Fruit fly (Drosophila melanogaster) whole organism, embryonic: Measurements from ENCODE around the gene RpS17.

Experiments
- ATbp ChIP-seq: fragments of 200-800 bp; sonication (Bioruptor generic); optimal IDR thresholded peaks from 2 replicates; lab custom pipeline; 2017; ENCODE audit warnings: missing biosample characterization, mild to moderate bottlenecking, missing genetic modification characterization, missing genetic modification reagents
- Abd-B ChIP-seq: fragments of 200-800 bp; sonication (Bioruptor generic); optimal IDR thresholded peaks from 2 replicates; lab custom pipeline; 2018; ENCODE audit warnings: missing biosample characterization, mild to moderate bottlenecking, missing genetic modification characterization, moderate library complexity
- Blimp-1 ChIP-seq: fragments of 200-800 bp; sonication (Bioruptor generic); optimal IDR thresholded peaks from 3 replicates; lab custom pipeline; 2018; ENCODE audit warnings: missing biosample characterization, missing genetic modification characterization, mild to moderate bottlenecking, moderate library complexity, missing genetic modification reagents
- CG10147 ChIP-seq: fragments of 200-800 bp; sonication (Bioruptor generic); optimal IDR thresholded peaks from 2 replicates; lab custom pipeline; 2019; ENCODE audit warnings: missing biosample characterization, mild to moderate bottlenecking, missing genetic modification characterization, moderate library complexity
- CG10267 ChIP-seq: fragments of 200-800 bp; sonication (Bioruptor generic); optimal IDR thresholded peaks from 2 replicates; lab custom pipeline; 2018; ENCODE audit warnings: missing biosample characterization, mild to moderate bottlenecking, missing genetic modification characterization, moderate library complexity
- CG10321 ChIP-seq: fragments of 200-800 bp; sonication (Bioruptor generic); IDR thresholded peaks from 2 replicates; pipeline ENCODE4 v1.3.6; 2022; ENCODE audit warnings: missing biosample characterization, missing genetic modification characterization
- CG11085 ChIP-seq: fragments of 200-800 bp; sonication (Bioruptor generic); IDR thresholded peaks from 2 replicates; pipeline ENCODE4 v1.3.6; 2022; ENCODE audit warnings: missing biosample characterization, missing genetic modification characterization
- CG11398 ChIP-seq: fragments of 200-800 bp; sonication (Bioruptor generic); optimal IDR thresholded peaks from 2 replicates; lab custom pipeline; 2016; ENCODE audit warnings: missing biosample characterization, missing genetic modification characterization
- CG11456 ChIP-seq: fragments of 200-800 bp; sonication (Bioruptor generic); IDR thresholded peaks from 3 replicates; pipeline ENCODE4 v1.3.6; 2022; ENCODE audit warnings: missing biosample characterization, missing genetic modification characterization
- CG12744 ChIP-seq: fragments of 200-800 bp; sonication (Bioruptor generic); optimal IDR thresholded peaks from 2 replicates; lab custom pipeline; 2016; ENCODE audit warnings: missing biosample characterization, missing genetic modification characterization
- CG13624 ChIP-seq: fragments of 200-800 bp; sonication (Bioruptor generic); optimal IDR thresholded peaks from 2 replicates; lab custom pipeline; 2016; ENCODE audit warnings: missing biosample characterization, missing genetic modification characterization
- CG14014 ChIP-seq: fragments of 200-800 bp; sonication (Bioruptor generic); IDR thresholded peaks from 2 replicates; pipeline ENCODE4 v1.3.6; 2022; ENCODE audit warnings: missing biosample characterization, missing genetic modification characterization
- CG15073 ChIP-seq: fragments of 200-800 bp; sonication (Bioruptor generic); optimal IDR thresholded peaks from 2 replicates; lab custom pipeline; 2016; ENCODE audit warnings: missing biosample characterization, missing genetic modification characterization
- CG17361 ChIP-seq: fragments of 200-800 bp; sonication (Bioruptor generic); IDR thresholded peaks from 3 replicates; pipeline ENCODE4 v1.3.6; 2022; ENCODE audit warnings: missing biosample characterization, missing genetic modification characterization
- CG3163 ChIP-seq: fragments of 200-800 bp; sonication (Bioruptor generic); optimal IDR thresholded peaks from 3 replicates; lab custom pipeline; 2016; ENCODE audit warnings: missing biosample characterization, missing genetic modification characterization
- CG7372 ChIP-seq: fragments of 200-800 bp; sonication (Bioruptor generic); IDR thresholded peaks from 2 replicates; pipeline ENCODE4 v1.3.6; 2022; ENCODE audit warnings: missing biosample characterization, missing genetic modification characterization
- CG9817 ChIP-seq: fragments of 200-800 bp; sonication (Bioruptor generic); optimal IDR thresholded peaks from 2 replicates; lab custom pipeline; 2018; ENCODE audit warnings: missing biosample characterization, mild to moderate bottlenecking, missing genetic modification characterization, moderate library complexity
- CkIIα-i1 ChIP-seq: fragments of 200-800 bp; sonication (Bioruptor generic); IDR thresholded peaks from 2 replicates; pipeline ENCODE4 v1.3.6; 2022; ENCODE audit warnings: missing biosample characterization, missing genetic modification characterization
- Dbx ChIP-seq: fragments of 200-800 bp; sonication (Bioruptor generic); IDR thresholded peaks from 3 replicates; pipeline ENCODE4 v1.3.6; 2022; ENCODE audit warnings: missing biosample characterization, missing genetic modification characterization
- Dip2 ChIP-seq: fragments of 200-800 bp; sonication (Bioruptor generic); IDR thresholded peaks from 2 replicates; pipeline ENCODE4 v1.3.6; 2022; ENCODE audit warnings: missing biosample characterization, missing genetic modification characterization
- HLH3B ChIP-seq: fragments of 200-800 bp; sonication (Bioruptor generic); IDR thresholded peaks from 2 replicates; pipeline ENCODE4 v1.3.6; 2022; ENCODE audit warnings: missing biosample characterization, missing genetic modification characterization
- Hr78 ChIP-seq, 2 experiments: fragments of 200-800 bp in 1 of 2; fragments of >200 bp in 1 of 2; sonication (Bioruptor generic) in 1 of 2; optimal IDR thresholded peaks; 2 replicates each; lab custom pipeline; 2017 to 2019; ENCODE audit warnings: missing biosample characterization in 2 of 2, missing genetic modification characterization in 2 of 2, mild to moderate bottlenecking in 1 of 2, moderate library complexity in 1 of 2
- Med ChIP-seq: fragments of 200-800 bp; sonication (Bioruptor generic); peaks from one replicate; lab custom pipeline; 2016; ENCODE audit warnings: missing biosample characterization, missing genetic modification characterization, mild to moderate bottlenecking, inconsistent platforms, moderate library complexity
- Meics ChIP-seq: fragments of 200-800 bp; sonication (Bioruptor generic); optimal IDR thresholded peaks from 2 replicates; lab custom pipeline; 2017; ENCODE audit warnings: missing biosample characterization, mild to moderate bottlenecking, missing genetic modification characterization
- NfI ChIP-seq: fragments of 200-800 bp; sonication (Bioruptor generic); optimal IDR thresholded peaks from 3 replicates; lab custom pipeline; 2018; ENCODE audit warnings: missing biosample characterization, mild to moderate bottlenecking, missing genetic modification characterization, moderate library complexity
- Spps ChIP-seq: fragments of 200-800 bp; sonication (Bioruptor generic); optimal IDR thresholded peaks from 2 replicates; lab custom pipeline; 2018; ENCODE audit warnings: missing biosample characterization, mild to moderate bottlenecking, missing genetic modification characterization
- Sry-δ ChIP-seq: fragments of 200-800 bp; sonication (Bioruptor generic); optimal IDR thresholded peaks from 2 replicates; lab custom pipeline; 2016; ENCODE audit warnings: missing biosample characterization, missing genetic modification characterization
- TFAM ChIP-seq: fragments of 200-800 bp; sonication (Bioruptor generic); optimal IDR thresholded peaks from 2 replicates; lab custom pipeline; 2017; ENCODE audit warnings: missing biosample characterization, missing genetic modification characterization, inconsistent platforms
- Tbp ChIP-seq: fragments of >200 bp; optimal IDR thresholded peaks from 2 replicates; lab custom pipeline; 2018; ENCODE audit warnings: missing biosample characterization, missing genetic modification characterization
- Trl ChIP-seq, 3 experiments: fragments of >200 bp in 2 of 3; fragments of 200-800 bp in 1 of 3; sonication (Bioruptor generic) in 1 of 3; optimal IDR thresholded peaks; 2 replicates in 1 of 3; 3 replicates in 2 of 3; lab custom pipeline; 2016 to 2017; ENCODE audit warnings: missing biosample characterization in 1 of 3, missing genetic modification characterization in 1 of 3
- YL-1 ChIP-seq: fragments of 200-800 bp; sonication (Bioruptor generic); optimal IDR thresholded peaks from 3 replicates; lab custom pipeline; 2017; ENCODE audit warnings: missing biosample characterization, mild to moderate bottlenecking, missing genetic modification characterization
- aop ChIP-seq: fragments of 200-800 bp; sonication (Bioruptor generic); IDR thresholded peaks from 2 replicates; pipeline ENCODE4 v1.3.6; 2022; ENCODE audit warnings: missing biosample characterization, missing genetic modification characterization
- cg ChIP-seq: fragments of 200-800 bp; sonication (Bioruptor generic); optimal IDR thresholded peaks from 3 replicates; lab custom pipeline; 2019; ENCODE audit warnings: missing biosample characterization, mild to moderate bottlenecking, missing genetic modification characterization, moderate library complexity
- emc ChIP-seq: fragments of 200-800 bp; sonication (Bioruptor generic); optimal IDR thresholded peaks from 2 replicates; lab custom pipeline; 2016; ENCODE audit warnings: missing biosample characterization, missing genetic modification characterization
- fd96Cb ChIP-seq: fragments of 200-800 bp; sonication (Bioruptor generic); optimal IDR thresholded peaks from 2 replicates; lab custom pipeline; 2018; ENCODE audit warnings: missing biosample characterization, mild to moderate bottlenecking, missing genetic modification characterization, moderate library complexity
- ken ChIP-seq: fragments of 200-800 bp; sonication (Bioruptor generic); IDR thresholded peaks from 3 replicates; pipeline ENCODE4 v1.3.6; 2022; ENCODE audit warnings: missing biosample characterization, missing genetic modification characterization
- nmo ChIP-seq: fragments of 200-800 bp; sonication (Bioruptor generic); optimal IDR thresholded peaks from 2 replicates; lab custom pipeline; 2018; ENCODE audit warnings: missing biosample characterization, mild to moderate bottlenecking, missing genetic modification characterization, moderate library complexity
- pfk ChIP-seq: fragments of 200-800 bp; sonication (Bioruptor generic); optimal IDR thresholded peaks from 2 replicates; lab custom pipeline; 2018; ENCODE audit warnings: missing biosample characterization, mild to moderate bottlenecking, missing genetic modification characterization, moderate library complexity
- phol ChIP-seq: fragments of 200-800 bp; sonication (Bioruptor generic); optimal IDR thresholded peaks from 3 replicates; lab custom pipeline; 2018; ENCODE audit warnings: missing biosample characterization, mild to moderate bottlenecking, missing genetic modification characterization, moderate library complexity
- prd ChIP-seq, 3 experiments: fragments of >200 bp in 2 of 3; fragments of 200-800 bp in 1 of 3; sonication (Bioruptor generic) in 1 of 3; optimal IDR thresholded peaks in 2 of 3; IDR thresholded peaks in 1 of 3; 2 replicates in 2 of 3; 3 replicates in 1 of 3; pipeline versions ENCODE4 v1.3.6 to Lab custom; 2017 to 2022; ENCODE audit warnings: missing biosample characterization in 1 of 3, missing genetic modification characterization in 1 of 3
- run ChIP-seq: fragments of 200-800 bp; sonication (Bioruptor generic); optimal IDR thresholded peaks from 3 replicates; lab custom pipeline; 2018; ENCODE audit warnings: missing biosample characterization, mild to moderate bottlenecking, missing genetic modification characterization
- sd ChIP-seq: fragments of 200-800 bp; sonication (Bioruptor generic); optimal IDR thresholded peaks from 3 replicates; lab custom pipeline; 2018; ENCODE audit warnings: missing biosample characterization, mild to moderate bottlenecking, missing genetic modification characterization, moderate library complexity
- stc ChIP-seq: fragments of 200-800 bp; sonication (Bioruptor generic); IDR thresholded peaks from 2 replicates; pipeline ENCODE4 v1.3.6; 2022; ENCODE audit warnings: missing biosample characterization, missing genetic modification characterization
- tna ChIP-seq: fragments of 200-800 bp; sonication (Bioruptor generic); IDR thresholded peaks from 2 replicates; pipeline ENCODE4 v1.3.6; 2022; ENCODE audit warnings: missing biosample characterization, missing genetic modification characterization; ENCODE audit not compliant: partially characterized antibody
- unpg ChIP-seq: fragments of 200-800 bp; sonication (Bioruptor generic); optimal IDR thresholded peaks from 3 replicates; lab custom pipeline; 2018; ENCODE audit warnings: missing biosample characterization, mild to moderate bottlenecking, missing genetic modification characterization, moderate library complexity
- vnd ChIP-seq: fragments of 200-800 bp; sonication (Bioruptor generic); IDR thresholded peaks from 3 replicates; pipeline ENCODE4 v1.3.6; 2022; ENCODE audit warnings: missing biosample characterization, missing genetic modification characterization; ENCODE audit not compliant: partially characterized antibody
- zf30C ChIP-seq: fragments of 200-800 bp; sonication (Bioruptor generic); optimal IDR thresholded peaks from 3 replicates; lab custom pipeline; 2018; ENCODE audit warnings: missing biosample characterization, mild to moderate bottlenecking, missing genetic modification characterization

The RpS17 gene

dm6 chr3L:9420054-9420818, 9.4 kb downstream of the RpS17 start (continued):
- TF ChIP-seq CG11085 (GFP tag; lab: Robert Waterston, UW) (peak; percentile 17; the same call in 1 of the 2 replicates), CG15073 (GFP tag; lab: Kevin White, UChicago) (no peak), CG12744 (GFP tag; lab: Kevin White, UChicago) (peak; percentile 4), NfI (peak; percentile 51), CG9817 (tag; lab: Kevin White, UChicago) (peak; percentile 15), Sry-δ (GFP tag; lab: Kevin White, UChicago) (no peak), stc (peak; percentile 54; the same call in 1 of the 2 replicates), CG10321 (GFP tag; lab: Robert Waterston, UW) (no peak), Spps (tag; lab: Kevin White, UChicago) (no peak), vnd (GFP tag; lab: Robert Waterston, UW) (no peak), zf30C (GFP tag; lab: Kevin White, UChicago) (no peak), ATbp (GFP tag; lab: Kevin White, UChicago) (peak; percentile 64), CG10267 (tag; lab: Kevin White, UChicago) (peak; percentile 4), phol (tag; lab: Kevin White, UChicago) (peak; percentile 41), Dip2 (GFP tag; lab: Robert Waterston, UW) (no peak), YL-1 (GFP tag; lab: Kevin White, UChicago) (no peak), CG11456 (GFP tag; lab: Robert Waterston, UW) (0 out of 3 replicates have a peak, but pooled peaks have one; percentile 24), Meics (GFP tag; lab: Kevin White, UChicago) (peak; percentile 30), Tbp (GFP tag; lab: Kevin White, UChicago) (no peak), Dbx (GFP tag; lab: Robert Waterston, UW) (0 out of 3 replicates have a peak, but pooled peaks have one; percentile 32), CG3163 (GFP tag; lab: Kevin White, UChicago) (no peak), Trl (optimal IDR thresholded peaks at IDR 0.05; lab: Kevin White, UChicago) (peak in 1 of 2 experiments; percentile 1), Trl (GFP tag; optimal IDR thresholded peaks at IDR 0.05; lab: Kevin White, UChicago) (no peak), CG10147 (GFP tag; lab: Kevin White, UChicago) (peak; percentile 49), CkIIα-i1 (GFP tag; lab: Robert Waterston, UW) (no peak), sd (no peak), run (tag; lab: Kevin White, UChicago) (peak; percentile 51), Med (GFP tag; lab: Kevin White, UChicago) (peak; percentile 81), CG17361 (GFP tag; lab: Robert Waterston, UW) (0 out of 3 replicates have a peak, but pooled peaks have one; percentile 26), tna (no peak), Blimp-1 (peak; percentile 49), unpg (GFP tag; lab: Kevin White, UChicago) (peak; percentile 62), CG7372 (GFP tag; lab: Robert Waterston, UW) (no peak), TFAM (GFP tag; lab: Kevin White, UChicago) (no peak), emc (no peak), pfk (no peak), CG13624 (GFP tag; lab: Kevin White, UChicago) (no peak), Abd-B (GFP tag; lab: Kevin White, UChicago) (peak; percentile 4), HLH3B (peak; percentile 65; the same call in 1 of the 2 replicates), Hr78 (GFP tag; optimal IDR thresholded peaks at IDR 0.05; lab: Kevin White, UChicago) (peak in 1 of 2 experiments; percentile 32), nmo (peak; percentile 46), aop (GFP tag; lab: Robert Waterston, UW) (no peak), CG11398 (GFP tag; lab: Kevin White, UChicago) (peak; percentile 2), prd (optimal IDR thresholded peaks at IDR 0.05; lab: Kevin White, UChicago) (no peak), prd (GFP tag; IDR thresholded peaks at IDR 0.05; lab: Robert Waterston, UW) (peak; percentile 56; the same call in 2 of the 3 replicates), ken (peak; percentile 56; the same call in 1 of the 3 replicates), CG14014 (peak; percentile 53; the same call in 1 of the 2 replicates), fd96Cb (peak; percentile 39), cg (no peak)
